Fruit fly (Drosophila melanogaster) S2 (cell line): Measurements from ENCODE around the gene Or65b.

ENCODE experiments used
- CG8478 ChIP-seq: fragments of >200 bp; optimal IDR thresholded peaks from 2 replicates; lab custom pipeline; 2018
- CTCF ChIP-seq, 2 experiments: fragments of >200 bp; optimal IDR thresholded peaks; 2 replicates each; lab custom pipeline; 2018

dm6 chr3L:6322680-6323079, 2.7 kb upstream of the Or65b start:
- no peak for TF ChIP-seq CG8478 (lab: Kevin White, UChicago)
- TF ChIP-seq CTCF (optimal IDR thresholded peaks at IDR 0.05; lab: Kevin White, UChicago), result no peak
